Fruit fly (Drosophila melanogaster) whole organism, pupa: ENCODE results near the gene Ostgamma.

Experiments used
- CG10348 ChIP-seq: fragments of 200-800 bp; sonication (Bioruptor generic); IDR thresholded peaks from 2 replicates; pipeline ENCODE4 v1.3.6; 2022; ENCODE audit warnings: missing biosample characterization, missing genetic modification characterization
- CG12605 ChIP-seq: fragments of 200-800 bp; sonication (Bioruptor generic); IDR thresholded peaks from 2 replicates; pipeline ENCODE4 v1.3.6; 2022; ENCODE audit warnings: missing biosample characterization, missing genetic modification characterization
- CG13204 ChIP-seq: fragments of 200-800 bp; sonication (Bioruptor generic); optimal IDR thresholded peaks from 2 replicates; lab custom pipeline; 2018; ENCODE audit warnings: missing biosample characterization, mild to moderate bottlenecking, missing genetic modification characterization, moderate library complexity
- CG14655 ChIP-seq: fragments of 200-800 bp; sonication (Bioruptor generic); optimal IDR thresholded peaks from 3 replicates; lab custom pipeline; 2017; ENCODE audit warnings: mild to moderate bottlenecking, missing biosample characterization, missing genetic modification reagents, missing genetic modification characterization
- CG15710 ChIP-seq: fragments of 200-800 bp; sonication (Bioruptor generic); optimal IDR thresholded peaks from 2 replicates; lab custom pipeline; 2018; ENCODE audit warnings: missing biosample characterization, mild to moderate bottlenecking, missing genetic modification characterization, moderate library complexity
- CG17806 ChIP-seq: fragments of 200-800 bp; sonication (Bioruptor generic); optimal IDR thresholded peaks from 2 replicates; lab custom pipeline; 2018; ENCODE audit warnings: missing biosample characterization, mild to moderate bottlenecking, missing genetic modification characterization, moderate library complexity
- CG32121 ChIP-seq: fragments of 200-800 bp; sonication (Bioruptor generic); IDR thresholded peaks from 2 replicates; pipeline ENCODE4 v1.3.6; 2022; ENCODE audit warnings: missing biosample characterization, missing genetic modification characterization
- CG34367 ChIP-seq: fragments of 200-800 bp; sonication (Bioruptor generic); optimal IDR thresholded peaks from 2 replicates; lab custom pipeline; 2018; ENCODE audit warnings: missing biosample characterization, mild to moderate bottlenecking, missing genetic modification characterization
- CG4496 ChIP-seq: fragments of 200-800 bp; sonication (Bioruptor generic); IDR thresholded peaks from 3 replicates; pipeline ENCODE4 v1.3.6; 2022; ENCODE audit warnings: missing biosample characterization, missing genetic modification characterization
- CG8159 ChIP-seq: fragments of 200-800 bp; sonication (Bioruptor generic); optimal IDR thresholded peaks from 3 replicates; lab custom pipeline; 2018; ENCODE audit warnings: missing biosample characterization, mild to moderate bottlenecking, missing genetic modification characterization, moderate library complexity
- CG8301 ChIP-seq: fragments of 200-800 bp; sonication (Bioruptor generic); optimal IDR thresholded peaks from 2 replicates; lab custom pipeline; 2018; ENCODE audit warnings: missing biosample characterization, mild to moderate bottlenecking, missing genetic modification characterization
- CG9948 ChIP-seq: fragments of 200-800 bp; sonication (Bioruptor generic); optimal IDR thresholded peaks from 2 replicates; lab custom pipeline; 2018; ENCODE audit warnings: missing biosample characterization, mild to moderate bottlenecking, missing genetic modification characterization, moderate library complexity
- D1 ChIP-seq: fragments of 200-800 bp; sonication (Bioruptor generic); optimal IDR thresholded peaks from 2 replicates; lab custom pipeline; 2018; ENCODE audit warnings: missing biosample characterization, mild to moderate bottlenecking, missing genetic modification characterization, moderate library complexity
- EcR ChIP-seq: fragments of 200-800 bp; sonication (Bioruptor generic); optimal IDR thresholded peaks from 3 replicates; lab custom pipeline; 2019; ENCODE audit warnings: missing biosample characterization, missing genetic modification characterization, mild to moderate bottlenecking, moderate library complexity, missing genetic modification reagents
- Ets98B ChIP-seq: fragments of 200-800 bp; sonication (Bioruptor generic); IDR thresholded peaks from 2 replicates; pipeline ENCODE4 v1.3.6; 2022; ENCODE audit warnings: missing biosample characterization, missing genetic modification characterization
- Pif1A ChIP-seq: fragments of 200-800 bp; sonication (Bioruptor generic); optimal IDR thresholded peaks from 3 replicates; lab custom pipeline; 2016; ENCODE audit warnings: missing biosample characterization, missing genetic modification characterization
- Pif1B ChIP-seq: fragments of 200-800 bp; sonication (Bioruptor generic); optimal IDR thresholded peaks from 3 replicates; lab custom pipeline; 2016; ENCODE audit warnings: missing biosample characterization, missing genetic modification characterization
- Snoo ChIP-seq: fragments of 200-800 bp; sonication (Bioruptor generic); optimal IDR thresholded peaks from 3 replicates; lab custom pipeline; 2017; ENCODE audit warnings: missing biosample characterization, mild to moderate bottlenecking, missing genetic modification characterization, inconsistent platforms
- fd96Ca ChIP-seq: fragments of 200-800 bp; sonication (Bioruptor generic); IDR thresholded peaks from 3 replicates; pipeline ENCODE4 v1.3.6; 2022; ENCODE audit warnings: missing biosample characterization, missing genetic modification characterization
- gl ChIP-seq: fragments of 200-800 bp; sonication (Bioruptor generic); optimal IDR thresholded peaks from 2 replicates; lab custom pipeline; 2018; ENCODE audit warnings: missing biosample characterization, mild to moderate bottlenecking, missing genetic modification characterization
- rn ChIP-seq: fragments of 200-800 bp; sonication (Bioruptor generic); IDR thresholded peaks from 2 replicates; pipeline ENCODE4 v1.3.6; 2022; ENCODE audit warnings: missing biosample characterization, missing genetic modification characterization

The Ostgamma gene

DNA sequence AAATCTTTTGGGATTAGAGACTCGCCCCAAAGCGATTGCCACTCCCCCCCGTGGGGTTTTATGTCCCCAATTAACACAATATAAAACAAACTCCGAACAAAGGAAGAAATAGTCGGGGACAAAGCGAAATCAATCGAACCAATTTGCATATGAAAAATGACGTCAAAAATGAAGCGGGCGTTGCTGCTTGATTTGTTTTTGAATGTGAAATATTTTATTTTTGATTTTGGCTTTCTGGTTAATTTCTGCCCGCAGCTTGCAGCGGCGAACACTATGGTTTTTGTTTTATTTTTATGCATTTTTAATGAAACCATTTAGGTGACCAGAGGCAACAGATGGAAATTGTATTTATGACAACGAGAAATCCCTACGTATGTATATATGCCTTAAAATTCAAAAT, 39.3 kb downstream of the Ostgamma start:
- TF ChIP-seq CG34367: no peak
- no peak for TF ChIP-seq Pif1A (GFP tag; lab: Kevin White, UChicago)
- TF ChIP-seq CG17806 (tag; lab: Kevin White, UChicago): no peak
- no peak for TF ChIP-seq gl (tag; lab: Kevin White, UChicago)
- no peak for TF ChIP-seq D1
- no peak for TF ChIP-seq CG32121 (GFP tag; lab: Robert Waterston, UW)
- TF ChIP-seq Ets98B (GFP tag; lab: Robert Waterston, UW): no peak
- no peak for TF ChIP-seq CG9948 (tag; lab: Kevin White, UChicago)
- TF ChIP-seq CG4496: no peak
- no peak for TF ChIP-seq CG8301 (tag; lab: Kevin White, UChicago)

dm6 chr2L:8266670-8267435, 41.1 kb downstream of the Ostgamma start:
- TF ChIP-seq D1 (no peak), CG32121 (GFP tag; lab: Robert Waterston, UW) (no peak), CG12605 (GFP tag; lab: Robert Waterston, UW) (peak; percentile 50; the same call in 1 of the 2 replicates), CG8301 (tag; lab: Kevin White, UChicago) (no peak), CG14655 (GFP tag; lab: Kevin White, UChicago) (no peak), Snoo (tag; lab: Kevin White, UChicago) (no peak), CG10348 (GFP tag; lab: Robert Waterston, UW) (no peak)

DNA sequence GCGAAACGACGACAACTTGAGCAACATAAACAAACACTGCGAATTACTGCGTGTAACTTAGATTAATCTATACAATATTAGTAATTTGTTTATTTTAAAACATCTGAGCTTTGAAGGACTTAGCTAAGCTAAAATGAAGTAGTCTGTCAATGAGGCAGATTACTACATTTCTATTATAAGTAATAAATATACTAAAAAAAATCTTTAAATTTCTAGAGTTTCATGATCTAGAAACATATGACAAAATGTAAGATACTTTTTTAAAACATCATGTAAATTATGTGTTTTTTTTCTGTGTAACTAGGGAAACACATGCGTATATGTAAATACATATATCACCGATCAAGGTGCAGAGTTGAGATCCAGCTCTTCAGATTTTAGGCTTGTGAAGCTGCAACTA, 41.8 kb downstream of the Ostgamma start:
- peak; percentile 85 for TF ChIP-seq CG32121 (GFP tag; lab: Robert Waterston, UW)
- peak; percentile 90 for TF ChIP-seq CG17806 (tag; lab: Kevin White, UChicago)
- peak; percentile 93 for TF ChIP-seq CG8159 (tag; lab: Kevin White, UChicago)
- TF ChIP-seq CG12605 (GFP tag; lab: Robert Waterston, UW): peak; percentile 77
- no peak for TF ChIP-seq EcR (GFP tag; lab: Kevin White, UChicago)
- peak; percentile 64 for TF ChIP-seq gl (tag; lab: Kevin White, UChicago)
- TF ChIP-seq fd96Ca (GFP tag; lab: Robert Waterston, UW): no peak
- TF ChIP-seq Pif1B (GFP tag; lab: Kevin White, UChicago): peak; percentile 32
- TF ChIP-seq CG10348 (GFP tag; lab: Robert Waterston, UW): no peak
- peak; percentile 35 for TF ChIP-seq Pif1A (GFP tag; lab: Kevin White, UChicago)
- peak; percentile 51 for TF ChIP-seq CG13204 (GFP tag; lab: Kevin White, UChicago)
- peak; percentile 34 for TF ChIP-seq Snoo (tag; lab: Kevin White, UChicago)
- TF ChIP-seq rn (GFP tag; lab: Robert Waterston, UW): 0 out of 2 replicates have a peak, but pooled peaks have one; percentile 18
- peak; percentile 78 for TF ChIP-seq Ets98B (GFP tag; lab: Robert Waterston, UW)
- TF ChIP-seq CG4496: peak; percentile 83
- peak; percentile 75 for TF ChIP-seq D1
- TF ChIP-seq CG9948 (tag; lab: Kevin White, UChicago): peak; percentile 80
- TF ChIP-seq CG14655 (GFP tag; lab: Kevin White, UChicago): peak; percentile 80
- TF ChIP-seq CG34367: peak; percentile 70
- peak; percentile 89 for TF ChIP-seq CG15710 (tag; lab: Kevin White, UChicago)
- peak; percentile 79 for TF ChIP-seq CG8301 (tag; lab: Kevin White, UChicago)

- TF ChIP-seq CG15710 (tag; lab: Kevin White, UChicago) (no peak), CG4496 (no peak), CG12605 (GFP tag; lab: Robert Waterston, UW) (no peak), Ets98B (GFP tag; lab: Robert Waterston, UW) (no peak), CG32121 (GFP tag; lab: Robert Waterston, UW) (no peak), CG8159 (tag; lab: Kevin White, UChicago) (no peak), Pif1A (GFP tag; lab: Kevin White, UChicago) (no peak), Pif1B (GFP tag; lab: Kevin White, UChicago) (no peak), CG34367 (no peak), CG14655 (GFP tag; lab: Kevin White, UChicago) (no peak), Snoo (tag; lab: Kevin White, UChicago) (no peak)
Observed at dm6 chr2L:8257401-8258266, 50.4 kb downstream of the Ostgamma start, which contains the start of gene CG8086. Gene CG8086 (minus strand): TSS chr2L:8257502.
